Worm (Caenorhabditis elegans): ENCODE measurements around the gene Y38E10A.35.

DNA sequence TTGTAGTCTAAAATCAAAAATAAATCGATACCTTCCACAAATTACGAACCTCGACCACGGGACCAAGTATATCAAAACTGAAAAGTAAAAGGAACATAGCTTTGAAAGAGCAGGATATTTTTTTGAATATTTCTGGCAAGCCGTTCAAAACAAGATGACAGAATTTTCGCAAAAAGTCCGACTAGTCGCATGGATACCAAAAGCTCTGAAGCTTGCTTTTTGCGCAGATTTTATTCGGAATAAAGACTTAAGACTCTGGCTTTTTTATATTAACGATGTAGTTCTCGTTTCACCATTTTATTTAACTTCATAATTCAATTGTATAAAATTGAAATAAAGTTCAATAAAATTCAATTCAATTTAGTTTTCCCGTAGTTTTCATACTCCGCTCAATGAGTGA, 881 bp upstream of the Y38E10A.35 start, which contains the start of gene Y38E10A.2:
- TF ChIP-seq him-1 (tag; optimal IDR thresholded peaks at IDR 0.05) (no peak), dao-5 (tag; optimal IDR thresholded peaks at IDR 0.05) (no peak), W03F9.2 (tag; optimal IDR thresholded peaks at IDR 0.05) (no peak)

Measured in whole organism, L4/young adult.